Fruit fly (Drosophila melanogaster) whole organism, pupa: ENCODE results near the gene Rad9.

ENCODE experiments used
- CG10348 ChIP-seq: fragments of 200-800 bp; sonication (Bioruptor generic); IDR thresholded peaks from 2 replicates; pipeline ENCODE4 v1.3.6; 2022; ENCODE audit warnings: missing biosample characterization, missing genetic modification characterization
- CG13204 ChIP-seq: fragments of 200-800 bp; sonication (Bioruptor generic); optimal IDR thresholded peaks from 2 replicates; lab custom pipeline; 2018; ENCODE audit warnings: missing biosample characterization, mild to moderate bottlenecking, missing genetic modification characterization, moderate library complexity
- CG14655 ChIP-seq: fragments of 200-800 bp; sonication (Bioruptor generic); optimal IDR thresholded peaks from 3 replicates; lab custom pipeline; 2017; ENCODE audit warnings: mild to moderate bottlenecking, missing biosample characterization, missing genetic modification reagents, missing genetic modification characterization
- CG17806 ChIP-seq: fragments of 200-800 bp; sonication (Bioruptor generic); optimal IDR thresholded peaks from 2 replicates; lab custom pipeline; 2018; ENCODE audit warnings: missing biosample characterization, mild to moderate bottlenecking, missing genetic modification characterization, moderate library complexity
- CG34367 ChIP-seq: fragments of 200-800 bp; sonication (Bioruptor generic); optimal IDR thresholded peaks from 2 replicates; lab custom pipeline; 2018; ENCODE audit warnings: missing biosample characterization, mild to moderate bottlenecking, missing genetic modification characterization
- CG8301 ChIP-seq: fragments of 200-800 bp; sonication (Bioruptor generic); optimal IDR thresholded peaks from 2 replicates; lab custom pipeline; 2018; ENCODE audit warnings: missing biosample characterization, mild to moderate bottlenecking, missing genetic modification characterization
- D1 ChIP-seq: fragments of 200-800 bp; sonication (Bioruptor generic); optimal IDR thresholded peaks from 2 replicates; lab custom pipeline; 2018; ENCODE audit warnings: missing biosample characterization, mild to moderate bottlenecking, missing genetic modification characterization, moderate library complexity
- Ets98B ChIP-seq: fragments of 200-800 bp; sonication (Bioruptor generic); IDR thresholded peaks from 2 replicates; pipeline ENCODE4 v1.3.6; 2022; ENCODE audit warnings: missing biosample characterization, missing genetic modification characterization
- Pif1A ChIP-seq: fragments of 200-800 bp; sonication (Bioruptor generic); optimal IDR thresholded peaks from 3 replicates; lab custom pipeline; 2016; ENCODE audit warnings: missing biosample characterization, missing genetic modification characterization

- TF ChIP-seq CG10348 (GFP tag; lab: Robert Waterston, UW) (no peak), CG17806 (tag; lab: Kevin White, UChicago) (no peak), CG13204 (GFP tag; lab: Kevin White, UChicago) (no peak), Pif1A (GFP tag; lab: Kevin White, UChicago) (no peak), CG8301 (tag; lab: Kevin White, UChicago) (no peak), D1 (no peak), CG34367 (tag; lab: Kevin White, UChicago) (no peak), CG14655 (GFP tag; lab: Kevin White, UChicago) (no peak), Ets98B (no peak)
Measured at dm6 chr3L:18852223-18852622, 20.1 kb downstream of the Rad9 start.
